Worm (Caenorhabditis elegans): ENCODE measurements around the gene F08G12.5.
A peak's percentile ranks its signal among the peaks of the same experiment; 100 is the strongest.

Gene F08G12.5

DNA sequence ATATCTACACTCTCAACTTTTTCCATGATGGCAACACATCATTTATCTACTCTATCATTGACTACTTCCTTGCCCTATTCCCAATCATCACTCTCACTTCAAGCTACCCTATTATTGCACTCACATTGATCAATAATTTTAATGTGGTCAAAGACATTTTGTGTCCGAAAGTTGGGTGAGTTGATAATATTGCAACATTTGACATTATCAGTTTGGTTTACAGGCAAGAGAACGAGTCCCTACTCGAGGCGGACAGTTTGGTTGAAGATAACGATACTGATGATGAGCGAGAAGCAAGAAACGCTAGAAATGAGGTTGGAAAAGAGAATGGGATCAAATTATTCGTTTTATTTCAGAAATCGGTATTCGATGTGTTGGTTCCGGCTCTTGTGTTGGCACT lies 45.4 kb downstream of the F08G12.5 start:
- TF ChIP-seq dve-1 (tag; optimal IDR thresholded peaks at IDR 0.05), result no peak
- no peak for TF ChIP-seq elt-2 (tag; optimal IDR thresholded peaks at IDR 0.05)
- TF ChIP-seq lin-11 (tag; optimal IDR thresholded peaks at IDR 0.05), result no peak
- TF ChIP-seq tbx-2 (tag; optimal IDR thresholded peaks at IDR 0.05), result no peak
- TF ChIP-seq nhr-11 (tag; optimal IDR thresholded peaks at IDR 0.05), result no peak
- no peak for TF ChIP-seq sox-4 (tag; optimal IDR thresholded peaks at IDR 0.05)
- no peak for TF ChIP-seq hlh-30 (tag; optimal IDR thresholded peaks at IDR 0.05; ENCODE audit: insufficient read depth)
- TF ChIP-seq K09A11.1 (tag; optimal IDR thresholded peaks at IDR 0.05; ENCODE audit: insufficient read depth), result no peak
- no peak for TF ChIP-seq ets-4 (tag; optimal IDR thresholded peaks at IDR 0.05)
- TF ChIP-seq gmeb-2 (tag; optimal IDR thresholded peaks at IDR 0.05), result no peak
- no peak for TF ChIP-seq pat-9 (tag; optimal IDR thresholded peaks at IDR 0.05)
- no peak for TF ChIP-seq unc-3 (GFP tag; conservative IDR thresholded peaks at IDR 0.05)
- TF ChIP-seq unc-3 (tag; optimal IDR thresholded peaks at IDR 0.05), result no peak
- no peak for TF ChIP-seq ztf-16 (tag; optimal IDR thresholded peaks at IDR 0.05)
- no peak for TF ChIP-seq T23F11.4 (GFP tag; optimal IDR thresholded peaks at IDR 0.05)
- no peak for TF ChIP-seq pag-3 (tag; optimal IDR thresholded peaks at IDR 0.05; ENCODE audit: borderline replicate concordance)

- no peak for TF ChIP-seq C38D4.7 (GFP tag; optimal IDR thresholded peaks at IDR 0.05)
- TF ChIP-seq ceh-9 (tag; optimal IDR thresholded peaks at IDR 0.05), result no peak
- TF ChIP-seq fkh-10 (GFP tag; optimal IDR thresholded peaks at IDR 0.05), result no peak
- TF ChIP-seq syd-9 (tag; optimal IDR thresholded peaks at IDR 0.05), result no peak
- TF ChIP-seq unc-86 (tag; optimal IDR thresholded peaks at IDR 0.05), result no peak
- no peak for TF ChIP-seq pha-2 (tag; optimal IDR thresholded peaks at IDR 0.05)
- TF ChIP-seq lin-11 (tag; optimal IDR thresholded peaks at IDR 0.05), result no peak
- no peak for TF ChIP-seq zip-5 (tag; optimal IDR thresholded peaks at IDR 0.05)
- TF ChIP-seq nfya-1 (tag; optimal IDR thresholded peaks at IDR 0.05), result peak; percentile 77
- TF ChIP-seq ref-2 (tag; optimal IDR thresholded peaks at IDR 0.05), result peak; percentile 2
- TF ChIP-seq hlh-13 (GFP tag; optimal IDR thresholded peaks at IDR 0.05), result no peak
- TF ChIP-seq ztf-16 (tag; optimal IDR thresholded peaks at IDR 0.05), result no peak
- no peak for TF ChIP-seq hlh-6 (tag; optimal IDR thresholded peaks at IDR 0.05)
- TF ChIP-seq che-1 (tag; optimal IDR thresholded peaks at IDR 0.05), result no peak
- TF ChIP-seq pros-1 (tag; optimal IDR thresholded peaks at IDR 0.05), result peak; percentile 43
- TF ChIP-seq ceh-2 (tag; optimal IDR thresholded peaks at IDR 0.05), result no peak
- no peak for TF ChIP-seq ttx-3 (tag; optimal IDR thresholded peaks at IDR 0.05)
- TF ChIP-seq K09A11.1 (tag; optimal IDR thresholded peaks at IDR 0.05; ENCODE audit: insufficient read depth), result no peak
- TF ChIP-seq mec-3 (tag; optimal IDR thresholded peaks at IDR 0.05; ENCODE audit: borderline replicate concordance), result no peak
- TF ChIP-seq ets-4 (tag; optimal IDR thresholded peaks at IDR 0.05), result no peak
- no peak for TF ChIP-seq ahr-1 (tag; optimal IDR thresholded peaks at IDR 0.05)
- no peak for TF ChIP-seq pat-9 (tag; optimal IDR thresholded peaks at IDR 0.05)
- TF ChIP-seq ceh-30 (tag; optimal IDR thresholded peaks at IDR 0.05), result no peak
- no peak for TF ChIP-seq ceh-22 (tag; optimal IDR thresholded peaks at IDR 0.05)
- peak; percentile 20 for TF ChIP-seq rnt-1 (tag; optimal IDR thresholded peaks at IDR 0.05)
- TF ChIP-seq T23F11.4 (GFP tag; optimal IDR thresholded peaks at IDR 0.05), result no peak
- no peak for TF ChIP-seq K02D7.2 (tag; optimal IDR thresholded peaks at IDR 0.05)
- TF ChIP-seq F13H6.1 (tag; optimal IDR thresholded peaks at IDR 0.05), result no peak
- no peak for TF ChIP-seq pqm-1 (tag; optimal IDR thresholded peaks at IDR 0.05)
- TF ChIP-seq odd-2 (tag; optimal IDR thresholded peaks at IDR 0.05), result no peak
- peak; percentile 68 for TF ChIP-seq ceh-14 (tag; optimal IDR thresholded peaks at IDR 0.05)
- no peak for TF ChIP-seq nhr-11 (tag; optimal IDR thresholded peaks at IDR 0.05)
- no peak for TF ChIP-seq gmeb-2 (tag; optimal IDR thresholded peaks at IDR 0.05)
- TF ChIP-seq hlh-8 (tag; optimal IDR thresholded peaks at IDR 0.05), result no peak
- no peak for TF ChIP-seq fkh-6 (tag; optimal IDR thresholded peaks at IDR 0.05)
- TF ChIP-seq ceh-19 (GFP tag; optimal IDR thresholded peaks at IDR 0.05), result no peak
- peak; percentile 23 for TF ChIP-seq ceh-6 (GFP tag; optimal IDR thresholded peaks at IDR 0.05)
- no peak for TF ChIP-seq Y22D7AL.16 (tag; optimal IDR thresholded peaks at IDR 0.05)
- no peak for TF ChIP-seq elt-4 (tag; optimal IDR thresholded peaks at IDR 0.05)
- TF ChIP-seq dve-1 (tag; optimal IDR thresholded peaks at IDR 0.05), result no peak
- no peak for TF ChIP-seq hlh-30 (tag; optimal IDR thresholded peaks at IDR 0.05; ENCODE audit: insufficient read depth)
- no peak for TF ChIP-seq pha-4 (tag; optimal IDR thresholded peaks at IDR 0.05)
- no peak for TF ChIP-seq sdc-2 (tag; optimal IDR thresholded peaks at IDR 0.05)
Observed at ce11 chrX:11262319-11263074, 47.6 kb downstream of the F08G12.5 start, which contains the start of gene C03A3.2. C03A3.2 (plus strand) TSS chrX:11262848.
